Fruit fly (Drosophila melanogaster) whole organism, embryonic: Measurements from ENCODE around the gene Mettl5.
A peak's percentile ranks its signal among the peaks of the same experiment; 100 is the strongest.

ENCODE experiments used
- Adf1 ChIP-seq: fragments of 200-800 bp; sonication (Bioruptor generic); IDR thresholded peaks from 2 replicates; pipeline ENCODE4 v1.3.6; 2022; ENCODE audit warnings: missing biosample characterization, missing genetic modification characterization
- Bgb ChIP-seq: fragments of 200-800 bp; sonication (Bioruptor generic); IDR thresholded peaks from 2 replicates; pipeline ENCODE4 v1.3.6; 2022; ENCODE audit warnings: missing biosample characterization, missing genetic modification characterization; ENCODE audit not compliant: partially characterized antibody
- CG10147 ChIP-seq: fragments of 200-800 bp; sonication (Bioruptor generic); optimal IDR thresholded peaks from 2 replicates; lab custom pipeline; 2019; ENCODE audit warnings: missing biosample characterization, mild to moderate bottlenecking, missing genetic modification characterization, moderate library complexity
- CG10366 ChIP-seq: fragments of 200-800 bp; sonication (Bioruptor generic); IDR thresholded peaks from 2 replicates; pipeline ENCODE4 v1.3.6; 2022; ENCODE audit warnings: missing biosample characterization, missing genetic modification characterization
- CG12659 ChIP-seq: fragments of 200-800 bp; sonication (Bioruptor generic); optimal IDR thresholded peaks from 3 replicates; lab custom pipeline; 2017; ENCODE audit warnings: mild to moderate bottlenecking, missing biosample characterization, missing genetic modification reagents, missing genetic modification characterization
- CG13123 ChIP-seq: fragments of 200-800 bp; sonication (Bioruptor generic); optimal IDR thresholded peaks from 2 replicates; lab custom pipeline; 2016; ENCODE audit warnings: missing biosample characterization, missing genetic modification characterization
- CG13894 ChIP-seq: fragments of 200-800 bp; sonication (Bioruptor generic); optimal IDR thresholded peaks from 3 replicates; lab custom pipeline; 2018; ENCODE audit warnings: missing biosample characterization, mild to moderate bottlenecking, missing genetic modification characterization, moderate library complexity
- CG2889 ChIP-seq: fragments of 200-800 bp; sonication (Bioruptor generic); IDR thresholded peaks from 3 replicates; pipeline ENCODE4 v1.3.6; 2022; ENCODE audit warnings: missing biosample characterization, missing genetic modification characterization
- CG32532 ChIP-seq: fragments of 200-800 bp; sonication (Bioruptor generic); IDR thresholded peaks from 2 replicates; pipeline ENCODE4 v1.3.6; 2022; ENCODE audit warnings: missing biosample characterization, missing genetic modification characterization
- CG6254 ChIP-seq: fragments of 200-800 bp; sonication (Bioruptor generic); optimal IDR thresholded peaks from 3 replicates; lab custom pipeline; 2017; ENCODE audit warnings: mild to moderate bottlenecking, missing biosample characterization, missing genetic modification reagents, missing genetic modification characterization
- CG9437 ChIP-seq: fragments of 200-800 bp; sonication (Bioruptor generic); optimal IDR thresholded peaks from 2 replicates; lab custom pipeline; 2018; ENCODE audit warnings: missing biosample characterization, mild to moderate bottlenecking, missing genetic modification characterization
- Dbx ChIP-seq: fragments of 200-800 bp; sonication (Bioruptor generic); IDR thresholded peaks from 3 replicates; pipeline ENCODE4 v1.3.6; 2022; ENCODE audit warnings: missing biosample characterization, missing genetic modification characterization
- Deaf1 ChIP-seq: fragments of 200-800 bp; optimal IDR thresholded peaks from 3 replicates; lab custom pipeline; 2019; ENCODE audit warnings: missing biosample characterization, mild to moderate bottlenecking, missing genetic modification characterization, moderate library complexity
- Dp ChIP-seq: fragments of 200-800 bp; sonication (Bioruptor generic); optimal IDR thresholded peaks from 2 replicates; lab custom pipeline; 2018; ENCODE audit warnings: missing biosample characterization, mild to moderate bottlenecking, missing genetic modification characterization, moderate library complexity
- Fer1 ChIP-seq: fragments of 200-800 bp; sonication (Bioruptor generic); optimal IDR thresholded peaks from 2 replicates; lab custom pipeline; 2017; ENCODE audit warnings: missing biosample characterization, mild to moderate bottlenecking, missing genetic modification characterization
- HLH3B ChIP-seq: fragments of 200-800 bp; sonication (Bioruptor generic); IDR thresholded peaks from 2 replicates; pipeline ENCODE4 v1.3.6; 2022; ENCODE audit warnings: missing biosample characterization, missing genetic modification characterization
- Hr51 ChIP-seq, 2 experiments: fragments of 200-800 bp; sonication (Bioruptor generic); optimal IDR thresholded peaks; 2 replicates in 1 of 2; 3 replicates in 1 of 2; lab custom pipeline; 2016 to 2018; ENCODE audit warnings: missing biosample characterization in 2 of 2, missing genetic modification characterization in 2 of 2, mild to moderate bottlenecking in 1 of 2, moderate library complexity in 1 of 2
- Jarid2 ChIP-seq: fragments of 200-800 bp; sonication (Bioruptor generic); optimal IDR thresholded peaks from 3 replicates; lab custom pipeline; 2017; ENCODE audit warnings: mild to moderate bottlenecking, missing biosample characterization, missing genetic modification reagents, missing genetic modification characterization
- Kr ChIP-seq: fragments of 200-800 bp; sonication (Bioruptor generic); optimal IDR thresholded peaks from 2 replicates; lab custom pipeline; 2017; ENCODE audit warnings: missing biosample characterization, mild to moderate bottlenecking, missing genetic modification characterization
- MBD-R2 ChIP-seq: fragments of 200-800 bp; sonication (Bioruptor generic); IDR thresholded peaks from 2 replicates; pipeline ENCODE4 v1.3.6; 2022; ENCODE audit warnings: missing biosample characterization, missing genetic modification characterization
- Med ChIP-seq: fragments of 200-800 bp; sonication (Bioruptor generic); peaks from one replicate; lab custom pipeline; 2016; ENCODE audit warnings: missing biosample characterization, missing genetic modification characterization, mild to moderate bottlenecking, inconsistent platforms, moderate library complexity
- Nf-YC ChIP-seq: fragments of 200-800 bp; optimal IDR thresholded peaks from 3 replicates; lab custom pipeline; 2019; ENCODE audit warnings: missing biosample characterization, mild to moderate bottlenecking, missing genetic modification characterization, moderate library complexity
- Poxn ChIP-seq: fragments of 200-800 bp; sonication (Bioruptor generic); IDR thresholded peaks from 2 replicates; pipeline ENCODE4 v1.3.6; 2022; ENCODE audit warnings: missing biosample characterization, missing genetic modification characterization
- Sox102F ChIP-seq: fragments of 200-800 bp; sonication (Bioruptor generic); optimal IDR thresholded peaks from 2 replicates; lab custom pipeline; 2018; ENCODE audit warnings: missing biosample characterization, mild to moderate bottlenecking, missing genetic modification characterization, moderate library complexity
- Trl ChIP-seq, 3 experiments: fragments of >200 bp in 2 of 3; fragments of 200-800 bp in 1 of 3; sonication (Bioruptor generic) in 1 of 3; optimal IDR thresholded peaks; 2 replicates in 1 of 3; 3 replicates in 2 of 3; lab custom pipeline; 2016 to 2017; ENCODE audit warnings: missing biosample characterization in 1 of 3, missing genetic modification characterization in 1 of 3
- abd-A ChIP-seq: fragments of 200-800 bp; sonication (Bioruptor generic); optimal IDR thresholded peaks from 3 replicates; lab custom pipeline; 2019; ENCODE audit warnings: missing biosample characterization, mild to moderate bottlenecking, missing genetic modification characterization, moderate library complexity
- amos ChIP-seq: fragments of 200-800 bp; sonication (Bioruptor generic); IDR thresholded peaks from 2 replicates; pipeline ENCODE4 v1.3.6; 2022; ENCODE audit warnings: missing biosample characterization, missing genetic modification characterization; ENCODE audit not compliant: partially characterized antibody
- cg ChIP-seq: fragments of 200-800 bp; sonication (Bioruptor generic); optimal IDR thresholded peaks from 3 replicates; lab custom pipeline; 2019; ENCODE audit warnings: missing biosample characterization, mild to moderate bottlenecking, missing genetic modification characterization, moderate library complexity
- chinmo ChIP-seq: fragments of 200-800 bp; sonication (Bioruptor generic); IDR thresholded peaks from 4 replicates; pipeline ENCODE4 v1.3.6; 2022; ENCODE audit warnings: missing biosample characterization, missing genetic modification characterization; ENCODE audit not compliant: partially characterized antibody
- ci ChIP-seq: fragments of 200-800 bp; sonication (Bioruptor generic); IDR thresholded peaks from 3 replicates; pipeline ENCODE4 v1.3.6; 2022; ENCODE audit warnings: missing biosample characterization, missing genetic modification characterization
- crc ChIP-seq: fragments of 200-800 bp; sonication (Bioruptor generic); optimal IDR thresholded peaks from 2 replicates; lab custom pipeline; 2016; ENCODE audit warnings: missing biosample characterization, missing genetic modification characterization
- crol ChIP-seq: fragments of 200-800 bp; sonication (Bioruptor generic); IDR thresholded peaks from 2 replicates; pipeline ENCODE4 v1.3.6; 2022; ENCODE audit warnings: missing biosample characterization, missing genetic modification characterization
- crp ChIP-seq, 2 experiments: fragments of 200-800 bp; sonication (Bioruptor generic); optimal IDR thresholded peaks; 2 replicates in 1 of 2; 3 replicates in 1 of 2; lab custom pipeline; 2017; ENCODE audit warnings: missing biosample characterization in 2 of 2, missing genetic modification characterization in 2 of 2, mild to moderate bottlenecking in 1 of 2, moderate library complexity in 1 of 2
- en ChIP-seq: fragments of 200-800 bp; sonication (Bioruptor generic); optimal IDR thresholded peaks from 2 replicates; lab custom pipeline; 2016; ENCODE audit warnings: missing biosample characterization, missing genetic modification characterization
- exex ChIP-seq: fragments of 200-800 bp; sonication (Bioruptor generic); optimal IDR thresholded peaks from 4 replicates; lab custom pipeline; 2018; ENCODE audit warnings: missing biosample characterization, mild to moderate bottlenecking, missing genetic modification characterization, moderate library complexity
- ftz-f1 ChIP-seq: fragments of 200-800 bp; sonication (Bioruptor generic); optimal IDR thresholded peaks from 2 replicates; lab custom pipeline; 2016; ENCODE audit warnings: missing biosample characterization, missing genetic modification characterization
- otp ChIP-seq: fragments of 200-800 bp; sonication (Bioruptor generic); IDR thresholded peaks from 3 replicates; pipeline ENCODE4, ENCODE4 v1.3.6; 2022; ENCODE audit warnings: missing biosample characterization, missing genetic modification characterization
- pfk ChIP-seq: fragments of 200-800 bp; sonication (Bioruptor generic); optimal IDR thresholded peaks from 2 replicates; lab custom pipeline; 2018; ENCODE audit warnings: missing biosample characterization, mild to moderate bottlenecking, missing genetic modification characterization, moderate library complexity
- rib ChIP-seq: fragments of 200-800 bp; sonication (Bioruptor generic); IDR thresholded peaks from 2 replicates; pipeline ENCODE4 v1.3.6; 2022; ENCODE audit warnings: missing biosample characterization, missing genetic modification characterization
- run ChIP-seq: fragments of 200-800 bp; sonication (Bioruptor generic); optimal IDR thresholded peaks from 3 replicates; lab custom pipeline; 2018; ENCODE audit warnings: missing biosample characterization, mild to moderate bottlenecking, missing genetic modification characterization
- scrt ChIP-seq: fragments of 200-800 bp; sonication (Bioruptor generic); optimal IDR thresholded peaks from 2 replicates; lab custom pipeline; 2018; ENCODE audit warnings: missing biosample characterization, mild to moderate bottlenecking, missing genetic modification characterization, moderate library complexity
- seq ChIP-seq: fragments of 200-800 bp; sonication (Bioruptor generic); IDR thresholded peaks from 2 replicates; pipeline ENCODE4 v1.3.6; 2022; ENCODE audit warnings: missing biosample characterization, missing genetic modification characterization
- tup ChIP-seq: fragments of 200-800 bp; sonication (Bioruptor generic); optimal IDR thresholded peaks from 2 replicates; lab custom pipeline; 2016; ENCODE audit warnings: missing biosample characterization, mild to moderate bottlenecking, missing genetic modification characterization, moderate library complexity
- twi ChIP-seq: fragments of 200-800 bp; optimal IDR thresholded peaks from 2 replicates; lab custom pipeline; 2019; ENCODE audit warnings: missing biosample characterization, mild to moderate bottlenecking, missing genetic modification characterization, moderate library complexity

Mettl5 gene

DNA sequence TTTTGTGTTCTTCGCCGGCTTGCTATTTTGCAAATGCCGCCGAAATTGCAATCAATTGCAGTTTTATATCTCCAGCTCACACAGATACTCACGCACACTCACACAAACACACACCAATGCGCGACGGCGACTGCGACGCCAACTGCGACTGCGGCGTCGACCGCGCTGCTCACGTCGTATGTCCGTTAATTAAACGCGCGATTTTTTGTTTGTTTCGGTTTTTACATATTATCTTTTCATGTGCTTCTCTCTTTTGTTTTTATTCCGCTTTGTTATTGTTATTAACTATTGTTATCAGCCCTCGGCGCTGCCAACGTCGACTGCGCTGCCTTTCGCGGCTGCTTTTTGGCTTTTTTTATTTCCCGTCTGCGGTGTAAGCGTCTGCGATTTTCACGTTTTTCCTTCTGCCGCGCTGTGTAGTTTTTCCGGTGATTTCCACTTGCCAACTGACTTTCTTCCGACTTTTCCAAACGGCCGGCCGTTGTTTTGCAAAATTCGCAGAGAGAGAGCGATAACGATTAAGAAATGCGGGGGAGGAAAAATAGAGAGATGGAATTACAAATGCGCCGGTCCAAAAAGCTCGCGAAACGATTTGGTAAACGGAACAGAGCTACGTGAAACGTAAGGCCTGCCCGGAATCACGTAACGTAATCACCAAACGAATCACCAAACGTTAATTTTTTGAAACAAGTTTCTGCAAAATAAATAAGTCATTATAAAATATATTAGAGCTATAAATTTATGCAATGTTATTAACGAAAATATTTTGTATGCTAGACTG, 28.5 kb upstream of the Mettl5 start, which contains the start of gene fz2 (continued):
- TF ChIP-seq Sox102F (GFP tag; lab: Kevin White, UChicago): no peak
- TF ChIP-seq Fer1 (GFP tag; lab: Kevin White, UChicago): peak; percentile 28
- TF ChIP-seq Bgb (GFP tag; lab: Robert Waterston, UW): peak; percentile 35; the same call in 1 of the 2 replicates
- TF ChIP-seq Hr51 (GFP tag; optimal IDR thresholded peaks at IDR 0.05; lab: Kevin White, UChicago): peak in 1 of 2 experiments; percentile 0
- peak; percentile 54 for TF ChIP-seq cg
- no peak for TF ChIP-seq Nf-YC (tag; lab: Kevin White, UChicago)
- no peak for TF ChIP-seq CG13123 (GFP tag; lab: Kevin White, UChicago)
- TF ChIP-seq CG6254 (GFP tag; lab: Kevin White, UChicago): no peak
- no peak for TF ChIP-seq run (tag; lab: Kevin White, UChicago)
- TF ChIP-seq seq (GFP tag; lab: Robert Waterston, UW): peak; percentile 36; the same call in 1 of the 2 replicates
- no peak for TF ChIP-seq Poxn (GFP tag; lab: Robert Waterston, UW)
- peak; percentile 25 to 55 for TF ChIP-seq Trl (optimal IDR thresholded peaks at IDR 0.05; lab: Kevin White, UChicago)
- no peak for TF ChIP-seq Trl (GFP tag; optimal IDR thresholded peaks at IDR 0.05; lab: Kevin White, UChicago)
- 0 out of 3 replicates have a peak, but pooled peaks have one; percentile 7 for TF ChIP-seq ci (GFP tag; lab: Robert Waterston, UW)
- TF ChIP-seq amos: 0 out of 2 replicates have a peak, but pooled peaks have one; percentile 31
- peak; percentile 78 for TF ChIP-seq abd-A (tag; lab: Kevin White, UChicago)
- no peak for TF ChIP-seq en (GFP tag; lab: Kevin White, UChicago)
- no peak for TF ChIP-seq CG12659 (GFP tag; lab: Kevin White, UChicago)
- TF ChIP-seq rib: 0 out of 2 replicates have a peak, but pooled peaks have one; percentile 28
- TF ChIP-seq exex: peak; percentile 3
- TF ChIP-seq Adf1 (GFP tag; lab: Robert Waterston, UW): peak; percentile 96
- TF ChIP-seq CG10147 (GFP tag; lab: Kevin White, UChicago): no peak
- TF ChIP-seq CG32532 (GFP tag; lab: Robert Waterston, UW): 0 out of 2 replicates have a peak, but pooled peaks have one; percentile 20
- TF ChIP-seq Dbx (GFP tag; lab: Robert Waterston, UW): no peak
- TF ChIP-seq Deaf1 (tag; lab: Kevin White, UChicago): peak; percentile 24
- TF ChIP-seq pfk (GFP tag; lab: Kevin White, UChicago): peak; percentile 87
- TF ChIP-seq MBD-R2 (GFP tag; lab: Robert Waterston, UW): no peak
- TF ChIP-seq ftz-f1: no peak
- TF ChIP-seq CG9437: peak; percentile 98
- TF ChIP-seq Med (GFP tag; lab: Kevin White, UChicago): peak; percentile 52
- no peak for TF ChIP-seq otp (GFP tag; lab: Robert Waterston, UW)
- TF ChIP-seq twi: no peak
- no peak for TF ChIP-seq crp (GFP tag; optimal IDR thresholded peaks at IDR 0.05; lab: Kevin White, UChicago)
- no peak for TF ChIP-seq Dp (GFP tag; lab: Kevin White, UChicago)
- no peak for TF ChIP-seq HLH3B
- 0 out of 4 replicates have a peak, but pooled peaks have one; percentile 50 for TF ChIP-seq chinmo (GFP tag; lab: Robert Waterston, UW)
- TF ChIP-seq Kr (GFP tag; lab: Kevin White, UChicago): no peak
- 0 out of 2 replicates have a peak, but pooled peaks have one; percentile 15 for TF ChIP-seq crol (GFP tag; lab: Robert Waterston, UW)
- no peak for TF ChIP-seq tup (GFP tag; lab: Kevin White, UChicago)
- no peak for TF ChIP-seq CG13894 (tag; lab: Kevin White, UChicago)
- no peak for TF ChIP-seq CG2889 (GFP tag; lab: Robert Waterston, UW)
- peak; percentile 67 for TF ChIP-seq Jarid2 (GFP tag; lab: Kevin White, UChicago)
- no peak for TF ChIP-seq crc (GFP tag; lab: Kevin White, UChicago)
- TF ChIP-seq scrt (GFP tag; lab: Kevin White, UChicago): peak; percentile 33
- TF ChIP-seq CG10366 (GFP tag; lab: Robert Waterston, UW): 0 out of 2 replicates have a peak, but pooled peaks have one; percentile 12
